Fruit fly (Drosophila melanogaster): ENCODE results near the gene CTCF.
A peak's percentile ranks its signal among the peaks of the same experiment; 100 is the strongest.

The CTCF gene

DNA sequence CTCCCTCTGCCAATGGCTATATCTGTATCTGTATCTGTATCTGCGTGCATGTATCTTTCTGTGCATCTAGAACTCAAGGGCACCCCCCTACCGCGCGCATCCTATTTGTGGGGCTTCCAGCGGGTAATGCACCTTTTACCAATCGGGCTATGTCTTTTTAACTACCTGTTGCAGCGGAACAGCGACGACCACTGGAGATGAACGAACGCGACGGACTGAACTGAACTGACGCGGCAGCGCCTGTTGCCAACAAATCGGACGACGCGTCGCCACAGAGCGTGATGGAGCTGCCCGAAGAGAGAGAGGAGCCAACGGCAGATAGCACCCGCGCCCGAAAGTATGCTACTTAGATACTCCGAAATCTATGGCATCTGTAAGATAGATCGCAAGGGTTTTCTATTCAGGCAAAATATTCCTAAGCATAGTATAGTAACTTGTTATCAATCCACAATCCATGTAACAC lies 11.5 kb downstream of the CTCF start, which contains the start of gene Cln7 (continued):
- TF ChIP-seq eg (GFP tag; IDR thresholded peaks at IDR 0.05): peak; percentile 77; the same call in 2 of the 3 replicates
- TF ChIP-seq Lpt (GFP tag; optimal IDR thresholded peaks at IDR 0.05): peak; percentile 59
- TF ChIP-seq vri (GFP tag; optimal IDR thresholded peaks at IDR 0.05): peak; percentile 70
- peak; percentile 3 for TF ChIP-seq CG3032 (tag; optimal IDR thresholded peaks at IDR 0.05)
- peak; percentile 88 for TF ChIP-seq Sox14 (GFP tag; optimal IDR thresholded peaks at IDR 0.05)
- peak; percentile 39 for TF ChIP-seq CG8632 (GFP tag; optimal IDR thresholded peaks at IDR 0.05)
- peak; percentile 79 for TF ChIP-seq fd85E (GFP tag; optimal IDR thresholded peaks at IDR 0.05)
- peak; percentile 69 to 72 for TF ChIP-seq ss (GFP tag; optimal IDR thresholded peaks at IDR 0.05)
- peak; percentile 3 for TF ChIP-seq CG10669 (GFP tag; optimal IDR thresholded peaks at IDR 0.05)
- no peak for TF ChIP-seq acj6 (GFP tag; optimal IDR thresholded peaks at IDR 0.05)
- TF ChIP-seq CG11902 (GFP tag; optimal IDR thresholded peaks at IDR 0.05): no peak
- TF ChIP-seq CG9139 (GFP tag; optimal IDR thresholded peaks at IDR 0.05): peak; percentile 73
- peak; percentile 32 for TF ChIP-seq fkh (GFP tag; optimal IDR thresholded peaks at IDR 0.05)
- TF ChIP-seq Hr39 (GFP tag; optimal IDR thresholded peaks at IDR 0.05): no peak
- TF ChIP-seq Ets96B (tag; optimal IDR thresholded peaks at IDR 0.05): peak; percentile 36
- no peak for TF ChIP-seq Hr38 (GFP tag; optimal IDR thresholded peaks at IDR 0.05)

DNA sequence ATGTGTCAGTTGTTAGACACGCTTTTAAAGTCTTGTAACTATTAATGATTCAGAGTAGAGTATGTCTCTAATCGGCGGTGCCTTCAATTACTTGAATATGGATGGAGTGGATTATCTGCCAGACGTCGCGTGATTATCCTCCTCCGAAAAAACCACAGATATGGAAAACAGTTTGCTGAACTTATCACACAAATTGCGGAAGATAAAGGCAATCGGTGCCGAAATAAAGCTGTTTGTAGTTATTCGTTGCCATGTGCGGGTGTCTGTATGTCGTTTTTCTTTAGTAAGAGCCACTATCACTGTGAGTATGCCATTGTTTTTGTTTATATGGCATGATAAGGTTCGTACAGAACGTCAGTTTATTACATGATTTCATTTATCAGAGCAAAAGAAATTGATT lies 12.5 kb downstream of the CTCF start:
- TF ChIP-seq topi (GFP tag; optimal IDR thresholded peaks at IDR 0.05) (no peak), CG8119 (GFP tag; IDR thresholded peaks at IDR 0.05) (no peak), svp (GFP tag) (no peak), net (GFP tag; optimal IDR thresholded peaks at IDR 0.05) (no peak), CG11762 (GFP tag; optimal IDR thresholded peaks at IDR 0.05; ENCODE audit: insufficient read depth) (no peak)

DNA sequence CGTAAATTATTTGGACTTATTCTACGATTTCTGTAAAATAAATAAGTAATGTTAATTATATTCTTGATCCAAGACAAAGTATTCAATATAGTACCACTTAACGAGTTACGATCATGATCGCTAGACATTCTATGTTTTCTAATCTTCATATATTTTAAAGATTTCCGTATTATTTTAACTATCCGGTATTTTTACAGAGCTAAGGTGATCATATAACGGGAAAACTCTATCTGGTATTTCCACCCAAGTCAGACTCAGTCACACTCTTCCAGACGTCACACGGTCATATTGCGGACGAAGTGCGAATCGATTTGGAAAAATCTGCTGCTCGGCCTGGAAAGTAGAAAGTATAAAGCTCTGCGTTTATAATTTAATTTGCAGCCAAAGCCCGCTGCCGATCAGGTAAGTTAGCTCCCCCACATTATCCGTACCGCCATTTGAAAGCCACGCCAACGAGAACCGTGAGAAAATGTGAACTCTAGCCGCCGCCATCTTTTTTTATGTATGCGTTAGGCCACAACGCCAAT lies 17.2 kb downstream of the CTCF start, which contains the start of the genes lark and eco:
Gene lark (plus strand): TSS at position 51 of the 527 bp plus-strand sequence.
Gene eco (minus strand): TSS at position 125 of the 527 bp plus-strand sequence.
- TF ChIP-seq CG10669 (GFP tag; optimal IDR thresholded peaks at IDR 0.05): no peak
- TF ChIP-seq CG15336 (GFP tag; IDR thresholded peaks at IDR 0.05): peak; percentile 57
- peak; percentile 13 for TF ChIP-seq esn (GFP tag; optimal IDR thresholded peaks at IDR 0.05)
- TF ChIP-seq CG6854 (GFP tag; optimal IDR thresholded peaks at IDR 0.05): peak; percentile 68
- TF ChIP-seq topi (GFP tag; optimal IDR thresholded peaks at IDR 0.05): no peak
- no peak for TF ChIP-seq fkh (GFP tag; optimal IDR thresholded peaks at IDR 0.05)
- TF ChIP-seq fd59A (GFP tag; optimal IDR thresholded peaks at IDR 0.05): no peak
- TF ChIP-seq Eip78C (GFP tag): peak; percentile 60
- no peak for TF ChIP-seq lz (GFP tag; optimal IDR thresholded peaks at IDR 0.05)
- no peak for TF ChIP-seq CG34406 (GFP tag; optimal IDR thresholded peaks at IDR 0.05)
- TF ChIP-seq CG8119 (GFP tag; IDR thresholded peaks at IDR 0.05): no peak
- TF ChIP-seq eg (GFP tag; IDR thresholded peaks at IDR 0.05): peak; percentile 6; the same call in 1 of the 3 replicates
- no peak for TF ChIP-seq CG10631 (GFP tag; optimal IDR thresholded peaks at IDR 0.05)
- no peak for TF ChIP-seq CG11902 (GFP tag; optimal IDR thresholded peaks at IDR 0.05)
- no peak for TF ChIP-seq Lpt (GFP tag; optimal IDR thresholded peaks at IDR 0.05)
- TF ChIP-seq CG6276 (GFP tag; optimal IDR thresholded peaks at IDR 0.05): no peak
- TF ChIP-seq CG7368 (GFP tag; optimal IDR thresholded peaks at IDR 0.05): no peak
- no peak for TF ChIP-seq Smox (GFP tag; optimal IDR thresholded peaks at IDR 0.05)
- no peak for TF ChIP-seq svp (GFP tag)
- TF ChIP-seq Ets96B (tag; optimal IDR thresholded peaks at IDR 0.05): no peak
- no peak for TF ChIP-seq achi (GFP tag; optimal IDR thresholded peaks at IDR 0.05)

DNA sequence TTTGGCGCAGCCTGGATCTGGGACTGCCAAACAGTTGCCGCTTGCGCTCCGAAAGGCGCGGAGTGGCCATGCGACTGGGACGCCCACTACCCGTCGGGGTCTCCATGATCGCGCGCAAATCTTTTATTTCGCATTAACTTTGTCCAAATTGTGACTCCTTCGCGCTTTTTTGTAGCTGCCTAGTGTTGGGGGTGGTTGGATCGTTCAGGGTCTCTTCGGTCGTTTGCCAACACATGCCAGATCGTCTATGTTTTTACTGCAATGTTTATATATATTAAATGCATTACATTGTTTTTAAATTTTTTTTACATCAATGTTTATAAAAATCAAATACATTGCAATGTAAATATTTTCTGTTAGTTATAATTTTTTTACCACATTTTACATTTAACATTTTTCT lies 17.7 kb downstream of the CTCF start:
- TF ChIP-seq CG34406 (GFP tag; optimal IDR thresholded peaks at IDR 0.05): no peak
- TF ChIP-seq CG6854 (GFP tag; optimal IDR thresholded peaks at IDR 0.05): no peak
- no peak for TF ChIP-seq CG6808 (GFP tag; optimal IDR thresholded peaks at IDR 0.05)
- TF ChIP-seq dsx (GFP tag; optimal IDR thresholded peaks at IDR 0.05; ENCODE audit: poor library complexity, severe bottlenecking): no peak
- TF ChIP-seq CG1621 (tag; optimal IDR thresholded peaks at IDR 0.05): no peak
- TF ChIP-seq CG11762 (GFP tag; optimal IDR thresholded peaks at IDR 0.05; ENCODE audit: insufficient read depth): no peak
- 0 out of 3 replicates have a peak, but pooled peaks have one; percentile 10 for TF ChIP-seq eg (GFP tag; IDR thresholded peaks at IDR 0.05)
- TF ChIP-seq Blimp-1 (GFP tag; optimal IDR thresholded peaks at IDR 0.05): no peak
- no peak for TF ChIP-seq Gug (GFP tag; IDR thresholded peaks at IDR 0.05)
- TF ChIP-seq CG6792 (GFP tag; optimal IDR thresholded peaks at IDR 0.05): no peak
- no peak for TF ChIP-seq dac (GFP tag; optimal IDR thresholded peaks at IDR 0.05)
- peak; percentile 28 for TF ChIP-seq esn (GFP tag; optimal IDR thresholded peaks at IDR 0.05)
- TF ChIP-seq Hr38 (GFP tag; optimal IDR thresholded peaks at IDR 0.05): no peak
- TF ChIP-seq svp (GFP tag): no peak
- TF ChIP-seq salr (GFP tag; optimal IDR thresholded peaks at IDR 0.05): no peak
- no peak for TF ChIP-seq Hr39 (GFP tag; optimal IDR thresholded peaks at IDR 0.05)
- TF ChIP-seq CG7368 (GFP tag; optimal IDR thresholded peaks at IDR 0.05): no peak
- peak; percentile 11 for TF ChIP-seq cyc (GFP tag; optimal IDR thresholded peaks at IDR 0.05)
- TF ChIP-seq CG6276 (GFP tag; optimal IDR thresholded peaks at IDR 0.05): no peak
- TF ChIP-seq lz (GFP tag; optimal IDR thresholded peaks at IDR 0.05): peak; percentile 32
